Worm (Caenorhabditis elegans) whole organism, late embryonic: ENCODE measurements around the gene adr-2.

Experiments
- K09A11.1 ChIP-seq: sonication (generic microtip); optimal IDR thresholded peaks from 2 replicates; lab custom pipeline; 2017; ENCODE audit warnings: antibody characterized with exemption, mild to moderate bottlenecking, missing genetic modification characterization, missing compliant biosample characterization; ENCODE audit not compliant: insufficient read depth
- ahr-1 ChIP-seq: sonication (generic microtip); optimal IDR thresholded peaks from 2 replicates; lab custom pipeline; 2016; ENCODE audit warnings: missing genetic modification characterization, missing compliant biosample characterization
- ceh-19 ChIP-seq: fragments of 200-800 bp; sonication (Bioruptor generic); optimal IDR thresholded peaks from 2 replicates; lab custom pipeline; 2018; ENCODE audit warnings: mild to moderate bottlenecking, missing genetic modification characterization, missing compliant biosample characterization
- ceh-24 ChIP-seq: sonication (generic microtip); optimal IDR thresholded peaks from 2 replicates; lab custom pipeline; 2016; ENCODE audit warnings: mild to moderate bottlenecking, missing genetic modification characterization, missing compliant biosample characterization
- ceh-30 ChIP-seq: fragments of 150-350 bp; optimal IDR thresholded peaks from 2 replicates; lab custom pipeline; 2014; ENCODE audit warnings: missing biosample characterization, missing genetic modification characterization
- ceh-45 ChIP-seq: fragments of 200-800 bp; sonication (Bioruptor generic); IDR thresholded peaks from 2 replicates; pipeline ENCODE4 v1.3.6; 2022; ENCODE audit warnings: missing genetic modification reagents, missing genetic modification characterization, missing compliant biosample characterization
- ceh-48 ChIP-seq: sonication (generic microtip); optimal IDR thresholded peaks from 2 replicates; lab custom pipeline; 2016; ENCODE audit warnings: missing genetic modification characterization, inconsistent platforms, missing compliant biosample characterization
- ceh-6 ChIP-seq: fragments of 200-800 bp; sonication (Bioruptor generic); optimal IDR thresholded peaks from 2 replicates; lab custom pipeline; 2018; ENCODE audit warnings: mild to moderate bottlenecking, missing genetic modification characterization, missing compliant biosample characterization
- ceh-9 ChIP-seq: sonication (generic microtip); optimal IDR thresholded peaks from 2 replicates; lab custom pipeline; 2016; ENCODE audit warnings: mild to moderate bottlenecking, missing genetic modification characterization, inconsistent platforms, missing compliant biosample characterization
- che-1 ChIP-seq: sonication (generic microtip); optimal IDR thresholded peaks from 2 replicates; lab custom pipeline; 2016; ENCODE audit warnings: mild to moderate bottlenecking, missing genetic modification characterization, missing compliant biosample characterization
- eyg-1 ChIP-seq: sonication (generic microtip); optimal IDR thresholded peaks from 2 replicates; lab custom pipeline; 2016; ENCODE audit warnings: missing genotype, missing genetic modification characterization, missing compliant biosample characterization
- fkh-10 ChIP-seq: fragments of 150-350 bp; optimal IDR thresholded peaks from 2 replicates; lab custom pipeline; 2014; ENCODE audit warnings: missing biosample characterization, missing genetic modification reagents, missing genetic modification characterization
- hlh-6 ChIP-seq: sonication (generic microtip); optimal IDR thresholded peaks from 2 replicates; lab custom pipeline; 2016; ENCODE audit warnings: missing genotype, missing genetic modification characterization, missing compliant biosample characterization
- hlh-8 ChIP-seq: sonication (generic microtip); optimal IDR thresholded peaks from 2 replicates; lab custom pipeline; 2016; ENCODE audit warnings: missing genotype, missing genetic modification characterization, missing compliant biosample characterization
- lim-6 ChIP-seq: sonication (generic microtip); optimal IDR thresholded peaks from 2 replicates; lab custom pipeline; 2016; ENCODE audit warnings: missing genetic modification characterization, missing compliant biosample characterization
- lin-11 ChIP-seq: fragments of 200-800 bp; sonication (Bioruptor generic); optimal IDR thresholded peaks from 2 replicates; lab custom pipeline; 2018; ENCODE audit warnings: mild to moderate bottlenecking, missing genetic modification characterization, missing compliant biosample characterization
- nfya-1 ChIP-seq: sonication (generic microtip); optimal IDR thresholded peaks from 2 replicates; lab custom pipeline; 2017; ENCODE audit warnings: missing genetic modification characterization, mild to moderate bottlenecking, missing compliant biosample characterization, antibody characterized with exemption, moderate library complexity
- nhr-232 ChIP-seq: sonication (generic microtip); optimal IDR thresholded peaks from 2 replicates; lab custom pipeline; 2016; ENCODE audit warnings: missing genetic modification characterization, missing compliant biosample characterization
- npax-4 ChIP-seq: sonication (generic microtip); optimal IDR thresholded peaks from 2 replicates; lab custom pipeline; 2016; ENCODE audit warnings: missing genetic modification characterization, missing compliant biosample characterization
- odd-2 ChIP-seq: sonication (generic microtip); optimal IDR thresholded peaks from 2 replicates; lab custom pipeline; 2017; ENCODE audit warnings: antibody characterized with exemption, mild to moderate bottlenecking, missing genetic modification characterization, missing compliant biosample characterization
- pag-3 ChIP-seq: sonication (generic microtip); optimal IDR thresholded peaks from 2 replicates; lab custom pipeline; 2016; ENCODE audit warnings: missing compliant biosample characterization, missing genetic modification characterization, borderline replicate concordance
- pat-9 ChIP-seq: fragments of 200-800 bp; sonication (Bioruptor generic); optimal IDR thresholded peaks from 2 replicates; lab custom pipeline; 2018; ENCODE audit warnings: mild to moderate bottlenecking, missing genetic modification characterization, moderate library complexity, missing compliant biosample characterization
- pax-1 ChIP-seq: fragments of 150-350 bp; optimal IDR thresholded peaks from 2 replicates; lab custom pipeline; 2014; ENCODE audit warnings: missing biosample characterization, missing genetic modification characterization
- pros-1 ChIP-seq: fragments of 150-350 bp; optimal IDR thresholded peaks from 2 replicates; lab custom pipeline; 2014; ENCODE audit warnings: missing biosample characterization, missing genetic modification reagents, missing genetic modification characterization
- rnt-1 ChIP-seq: sonication (generic microtip); optimal IDR thresholded peaks from 2 replicates; lab custom pipeline; 2016; ENCODE audit warnings: missing genetic modification characterization, missing compliant biosample characterization
- sdc-2 ChIP-seq: sonication (generic microtip); optimal IDR thresholded peaks from 2 replicates; lab custom pipeline; 2016; ENCODE audit warnings: missing genotype, missing genetic modification characterization, missing compliant biosample characterization
- sox-4 ChIP-seq: sonication (generic microtip); optimal IDR thresholded peaks from 2 replicates; lab custom pipeline; 2017; ENCODE audit warnings: mild to moderate bottlenecking, missing genetic modification characterization, inconsistent platforms, missing compliant biosample characterization
- tbx-2 ChIP-seq: sonication (generic microtip); optimal IDR thresholded peaks from 2 replicates; lab custom pipeline; 2016; ENCODE audit warnings: missing genetic modification characterization, missing compliant biosample characterization
- ttx-3 ChIP-seq: sonication (generic microtip); optimal IDR thresholded peaks from 2 replicates; lab custom pipeline; 2016; ENCODE audit warnings: missing genetic modification reagents, missing genetic modification characterization, missing compliant biosample characterization
- unc-42 ChIP-seq: sonication (generic microtip); optimal IDR thresholded peaks from 2 replicates; lab custom pipeline; 2016; ENCODE audit warnings: missing genotype, missing genetic modification characterization, missing compliant biosample characterization
- ztf-16 ChIP-seq: sonication (generic microtip); optimal IDR thresholded peaks from 2 replicates; lab custom pipeline; 2017; ENCODE audit warnings: missing genetic modification characterization, missing compliant biosample characterization

Gene adr-2

ce11 chrIII:7263028-7263427 lies 30.3 kb upstream of the adr-2 start:
- TF ChIP-seq nfya-1 (tag; lab: Kevin White, UChicago) (no peak), che-1 (tag; lab: Kevin White, UChicago) (no peak), ceh-9 (tag; lab: Kevin White, UChicago) (no peak), hlh-6 (no peak), ceh-19 (GFP tag; lab: Kevin White, UChicago) (no peak), hlh-8 (tag; lab: Kevin White, UChicago) (no peak)
- TF ChIP-seq, all 69 proteins: peak for 0

- TF ChIP-seq rnt-1 (tag; lab: Kevin White, UChicago): no peak
- TF ChIP-seq unc-42 (tag; lab: Kevin White, UChicago): peak; percentile 53
These were observed 29.9 kb upstream of the adr-2 start for ce11 chrIII:7262592-7262991.

- no peak for TF ChIP-seq rnt-1 (tag; lab: Kevin White, UChicago)
- no peak for TF ChIP-seq ceh-45 (GFP tag; lab: Robert Waterston, UW)
- TF ChIP-seq ceh-24 (tag; lab: Kevin White, UChicago): no peak
- TF ChIP-seq ceh-6 (GFP tag; lab: Kevin White, UChicago): no peak
- TF ChIP-seq nhr-232: no peak
- no peak for TF ChIP-seq nfya-1 (tag; lab: Kevin White, UChicago)
- no peak for TF ChIP-seq ztf-16
- TF ChIP-seq ceh-9 (tag; lab: Kevin White, UChicago): no peak
- TF ChIP-seq ceh-19 (GFP tag; lab: Kevin White, UChicago): no peak
- TF ChIP-seq sox-4 (tag; lab: Kevin White, UChicago): no peak
- no peak for TF ChIP-seq pax-1 (tag; lab: Kevin White, UChicago)
- no peak for TF ChIP-seq pag-3 (tag; lab: Kevin White, UChicago)
- no peak for TF ChIP-seq eyg-1 (tag; lab: Kevin White, UChicago)
- TF ChIP-seq ahr-1: no peak
- TF ChIP-seq lin-11 (tag; lab: Kevin White, UChicago): no peak
These were observed 26.2 kb upstream of the adr-2 start, which contains the start of gene B0361.4 for ce11 chrIII:7258931-7259330. TSS of gene B0361.4 (plus strand) at chrIII:7258991.

ce11 chrIII:7253669-7254068 lies 21.0 kb upstream of the adr-2 start:
- TF ChIP-seq ceh-30 (tag; lab: Kevin White, UChicago) (no peak), pros-1 (tag; lab: Kevin White, UChicago) (no peak), unc-42 (tag; lab: Kevin White, UChicago) (peak; percentile 95)
- TF ChIP-seq, all 69 proteins: peak for 1

- TF ChIP-seq lin-11 (tag; lab: Kevin White, UChicago) (no peak), fkh-10 (GFP tag; lab: Kevin White, UChicago) (no peak), npax-4 (tag; lab: Kevin White, UChicago) (no peak), ceh-9 (tag; lab: Kevin White, UChicago) (no peak), sdc-2 (tag; lab: Kevin White, UChicago) (no peak), rnt-1 (tag; lab: Kevin White, UChicago) (no peak), ceh-45 (GFP tag; lab: Robert Waterston, UW) (no peak), pat-9 (tag; lab: Kevin White, UChicago) (no peak), ttx-3 (tag; lab: Kevin White, UChicago) (no peak), lim-6 (tag; lab: Kevin White, UChicago) (no peak), K09A11.1 (no peak), tbx-2 (tag; lab: Kevin White, UChicago) (no peak), pax-1 (tag; lab: Kevin White, UChicago) (no peak), ceh-48 (tag; lab: Kevin White, UChicago) (no peak), ceh-19 (GFP tag; lab: Kevin White, UChicago) (no peak), odd-2 (no peak)
These were observed 15.1 kb upstream of the adr-2 start, which contains the start of gene zmp-6 for ce11 chrIII:7247740-7248139. TSS of gene zmp-6 (minus strand) at chrIII:7247840.
